Worm (Caenorhabditis elegans) whole organism, late embryonic: ENCODE measurements around the gene F11E6.4.

Experiments used
- C08G9.2 ChIP-seq: sonication (generic microtip); optimal IDR thresholded peaks from 2 replicates; lab custom pipeline; 2016; ENCODE audit warnings: mild to moderate bottlenecking, missing genetic modification characterization, moderate library complexity, missing compliant biosample characterization
- C38D4.7 ChIP-seq: fragments of 200-800 bp; sonication (Bioruptor generic); optimal IDR thresholded peaks from 2 replicates; lab custom pipeline; 2018; ENCODE audit warnings: mild to moderate bottlenecking, missing genetic modification characterization, moderate library complexity, missing compliant biosample characterization
- K02D7.2 ChIP-seq: sonication (generic microtip); optimal IDR thresholded peaks from 2 replicates; lab custom pipeline; 2017; ENCODE audit warnings: mild to moderate bottlenecking, missing genetic modification characterization, missing compliant biosample characterization
- T23F11.4 ChIP-seq: fragments of 200-800 bp; sonication (Bioruptor generic); optimal IDR thresholded peaks from 2 replicates; lab custom pipeline; 2018; ENCODE audit warnings: mild to moderate bottlenecking, missing genetic modification characterization, missing compliant biosample characterization
- Y22D7AL.16 ChIP-seq: sonication (generic microtip); optimal IDR thresholded peaks from 2 replicates; lab custom pipeline; 2016; ENCODE audit warnings: missing genetic modification characterization, missing compliant biosample characterization
- ceh-14 ChIP-seq: sonication (generic microtip); optimal IDR thresholded peaks from 2 replicates; lab custom pipeline; 2016; ENCODE audit warnings: missing genotype, missing genetic modification characterization, missing compliant biosample characterization
- ceh-18 ChIP-seq: sonication (generic microtip); optimal IDR thresholded peaks from 2 replicates; lab custom pipeline; 2016; ENCODE audit warnings: missing genetic modification characterization, missing compliant biosample characterization
- ceh-2 ChIP-seq: sonication (generic microtip); optimal IDR thresholded peaks from 2 replicates; lab custom pipeline; 2016; ENCODE audit warnings: missing genotype, missing genetic modification characterization, missing compliant biosample characterization
- ceh-22 ChIP-seq: sonication (generic microtip); optimal IDR thresholded peaks from 2 replicates; lab custom pipeline; 2017; ENCODE audit warnings: missing biosample characterization, missing genetic modification characterization
- ceh-34 ChIP-seq: sonication (generic microtip); optimal IDR thresholded peaks from 2 replicates; lab custom pipeline; 2016; ENCODE audit warnings: mild to moderate bottlenecking, missing genetic modification characterization, missing compliant biosample characterization
- ceh-45 ChIP-seq: fragments of 200-800 bp; sonication (Bioruptor generic); IDR thresholded peaks from 2 replicates; pipeline ENCODE4 v1.3.6; 2022; ENCODE audit warnings: missing genetic modification reagents, missing genetic modification characterization, missing compliant biosample characterization
- ceh-48 ChIP-seq: sonication (generic microtip); optimal IDR thresholded peaks from 2 replicates; lab custom pipeline; 2016; ENCODE audit warnings: missing genetic modification characterization, inconsistent platforms, missing compliant biosample characterization
- ceh-6 ChIP-seq: fragments of 200-800 bp; sonication (Bioruptor generic); optimal IDR thresholded peaks from 2 replicates; lab custom pipeline; 2018; ENCODE audit warnings: mild to moderate bottlenecking, missing genetic modification characterization, missing compliant biosample characterization
- ceh-9 ChIP-seq: sonication (generic microtip); optimal IDR thresholded peaks from 2 replicates; lab custom pipeline; 2016; ENCODE audit warnings: mild to moderate bottlenecking, missing genetic modification characterization, inconsistent platforms, missing compliant biosample characterization
- dmd-4 ChIP-seq: sonication (generic microtip); optimal IDR thresholded peaks from 2 replicates; lab custom pipeline; 2016; ENCODE audit warnings: borderline replicate concordance, missing genetic modification characterization, missing compliant biosample characterization
- ets-4 ChIP-seq: sonication (generic microtip); optimal IDR thresholded peaks from 2 replicates; lab custom pipeline; 2016; ENCODE audit warnings: missing genetic modification characterization, missing compliant biosample characterization
- eyg-1 ChIP-seq: sonication (generic microtip); optimal IDR thresholded peaks from 2 replicates; lab custom pipeline; 2016; ENCODE audit warnings: missing genotype, missing genetic modification characterization, missing compliant biosample characterization
- fkh-6 ChIP-seq: sonication (generic microtip); optimal IDR thresholded peaks from 2 replicates; lab custom pipeline; 2016; ENCODE audit warnings: missing genetic modification characterization, missing compliant biosample characterization
- hlh-8 ChIP-seq: sonication (generic microtip); optimal IDR thresholded peaks from 2 replicates; lab custom pipeline; 2016; ENCODE audit warnings: missing genotype, missing genetic modification characterization, missing compliant biosample characterization
- lin-11 ChIP-seq: fragments of 200-800 bp; sonication (Bioruptor generic); optimal IDR thresholded peaks from 2 replicates; lab custom pipeline; 2018; ENCODE audit warnings: mild to moderate bottlenecking, missing genetic modification characterization, missing compliant biosample characterization
- madf-2 ChIP-seq: sonication (generic microtip); optimal IDR thresholded peaks from 2 replicates; lab custom pipeline; 2017; ENCODE audit warnings: missing genetic modification characterization, missing compliant biosample characterization
- nfya-1 ChIP-seq: sonication (generic microtip); optimal IDR thresholded peaks from 2 replicates; lab custom pipeline; 2017; ENCODE audit warnings: missing genetic modification characterization, mild to moderate bottlenecking, missing compliant biosample characterization, antibody characterized with exemption, moderate library complexity
- nhr-232 ChIP-seq: sonication (generic microtip); optimal IDR thresholded peaks from 2 replicates; lab custom pipeline; 2016; ENCODE audit warnings: missing genetic modification characterization, missing compliant biosample characterization
- npax-4 ChIP-seq: sonication (generic microtip); optimal IDR thresholded peaks from 2 replicates; lab custom pipeline; 2016; ENCODE audit warnings: missing genetic modification characterization, missing compliant biosample characterization
- odd-2 ChIP-seq: sonication (generic microtip); optimal IDR thresholded peaks from 2 replicates; lab custom pipeline; 2017; ENCODE audit warnings: antibody characterized with exemption, mild to moderate bottlenecking, missing genetic modification characterization, missing compliant biosample characterization
- pag-3 ChIP-seq: sonication (generic microtip); optimal IDR thresholded peaks from 2 replicates; lab custom pipeline; 2016; ENCODE audit warnings: missing compliant biosample characterization, missing genetic modification characterization, borderline replicate concordance
- pax-1 ChIP-seq: fragments of 150-350 bp; optimal IDR thresholded peaks from 2 replicates; lab custom pipeline; 2014; ENCODE audit warnings: missing biosample characterization, missing genetic modification characterization
- pha-2 ChIP-seq: sonication (generic microtip); optimal IDR thresholded peaks from 2 replicates; lab custom pipeline; 2017; ENCODE audit warnings: mild to moderate bottlenecking, missing genetic modification characterization, missing compliant biosample characterization
- pqm-1 ChIP-seq: sonication (generic microtip); optimal IDR thresholded peaks from 2 replicates; lab custom pipeline; 2016; ENCODE audit warnings: missing genetic modification characterization, missing compliant biosample characterization
- sdc-2 ChIP-seq: sonication (generic microtip); optimal IDR thresholded peaks from 2 replicates; lab custom pipeline; 2016; ENCODE audit warnings: missing genotype, missing genetic modification characterization, missing compliant biosample characterization
- syd-9 ChIP-seq: sonication (generic microtip); optimal IDR thresholded peaks from 2 replicates; lab custom pipeline; 2016; ENCODE audit warnings: mild to moderate bottlenecking, missing genetic modification characterization, moderate library complexity, missing compliant biosample characterization
- ttx-3 ChIP-seq: sonication (generic microtip); optimal IDR thresholded peaks from 2 replicates; lab custom pipeline; 2016; ENCODE audit warnings: missing genetic modification reagents, missing genetic modification characterization, missing compliant biosample characterization
- unc-3 ChIP-seq, 2 experiments: fragments of 200-800 bp in 1 of 2; sonication (Bioruptor generic) in 1 of 2; sonication (generic microtip) in 1 of 2; conservative IDR thresholded peaks in 1 of 2; optimal IDR thresholded peaks in 1 of 2; 2 replicates each; pipeline versions ENCODE4 v1.3.6 to Lab custom; 2016 to 2022; ENCODE audit warnings: missing compliant biosample characterization in 2 of 2, missing genetic modification characterization in 2 of 2, missing genetic modification reagents in 1 of 2
- unc-42 ChIP-seq: sonication (generic microtip); optimal IDR thresholded peaks from 2 replicates; lab custom pipeline; 2016; ENCODE audit warnings: missing genotype, missing genetic modification characterization, missing compliant biosample characterization
- unc-55 ChIP-seq: sonication (generic microtip); optimal IDR thresholded peaks from 2 replicates; lab custom pipeline; 2017; ENCODE audit warnings: missing biosample characterization, missing genetic modification reagents, missing genetic modification characterization
- zip-5 ChIP-seq: sonication (generic microtip); optimal IDR thresholded peaks from 2 replicates; lab custom pipeline; 2016; ENCODE audit warnings: missing genetic modification characterization, missing compliant biosample characterization
- ztf-16 ChIP-seq: sonication (generic microtip); optimal IDR thresholded peaks from 2 replicates; lab custom pipeline; 2017; ENCODE audit warnings: missing genetic modification characterization, missing compliant biosample characterization

Gene F11E6.4

ce11 chrIV:17470096-17470602 is at the start of gene F11E6.4:
TSS of gene F11E6.4 (minus strand) at chrIV:17470354.
- TF ChIP-seq ceh-34 (tag; lab: Kevin White, UChicago) (no peak), K02D7.2 (tag; lab: Kevin White, UChicago) (no peak), ceh-6 (GFP tag; lab: Kevin White, UChicago) (no peak), ets-4 (no peak), madf-2 (tag; lab: Kevin White, UChicago) (no peak), lin-11 (tag; lab: Kevin White, UChicago) (no peak), pax-1 (tag; lab: Kevin White, UChicago) (no peak), unc-55 (GFP tag; lab: Kevin White, UChicago) (no peak), hlh-8 (tag; lab: Kevin White, UChicago) (no peak), C38D4.7 (no peak), ttx-3 (tag; lab: Kevin White, UChicago) (no peak), T23F11.4 (GFP tag; lab: Kevin White, UChicago) (no peak), ztf-16 (tag; lab: Kevin White, UChicago) (no peak)

ce11 chrIV:17490679-17491078 is 20.5 kb upstream of the F11E6.4 start, which contains the start of gene nas-6:
TSS of gene nas-6 (minus strand) at chrIV:17490779.
- TF ChIP-seq ceh-48 (tag; lab: Kevin White, UChicago), result no peak
- no peak for TF ChIP-seq Y22D7AL.16
- no peak for TF ChIP-seq ceh-18
- no peak for TF ChIP-seq pha-2 (tag; lab: Kevin White, UChicago)
- TF ChIP-seq nfya-1, result no peak
- no peak for TF ChIP-seq unc-3 (GFP tag; conservative IDR thresholded peaks at IDR 0.05; lab: Robert Waterston, UW)
- no peak for TF ChIP-seq unc-3 (tag; optimal IDR thresholded peaks at IDR 0.05; lab: Kevin White, UChicago)
- TF ChIP-seq ceh-22 (tag; lab: Kevin White, UChicago), result no peak
- TF ChIP-seq fkh-6 (tag; lab: Kevin White, UChicago), result no peak
- TF ChIP-seq nhr-232 (tag; lab: Kevin White, UChicago), result no peak
- TF ChIP-seq npax-4 (tag; lab: Kevin White, UChicago), result no peak
- no peak for TF ChIP-seq pax-1 (tag; lab: Kevin White, UChicago)
- TF ChIP-seq, all 69 proteins: peak for 0

- TF ChIP-seq eyg-1 (tag; lab: Kevin White, UChicago) (no peak), odd-2 (tag; lab: Kevin White, UChicago) (no peak), pag-3 (no peak), ceh-14 (tag; lab: Kevin White, UChicago) (no peak), Y22D7AL.16 (no peak), ceh-9 (tag; lab: Kevin White, UChicago) (no peak), unc-42 (tag; lab: Kevin White, UChicago) (no peak), dmd-4 (no peak), ceh-45 (GFP tag; lab: Robert Waterston, UW) (no peak), ztf-16 (tag; lab: Kevin White, UChicago) (no peak), K02D7.2 (tag; lab: Kevin White, UChicago) (no peak)
- TF ChIP-seq, all 69 proteins: peak for 0
Measured at ce11 chrIV:17483230-17483629, 13.1 kb upstream of the F11E6.4 start, which contains the start of gene rabr-2. TSS of gene rabr-2 (minus strand) at chrIV:17483330.

ce11 chrIV:17475743-17476142 is 5.6 kb upstream of the F11E6.4 start, which contains the start of gene grl-24:
TSS of gene grl-24 (minus strand) at chrIV:17475843.
- TF ChIP-seq ets-4, result no peak
- TF ChIP-seq pha-2 (tag; lab: Kevin White, UChicago), result no peak
- TF ChIP-seq sdc-2 (tag; lab: Kevin White, UChicago), result no peak
- no peak for TF ChIP-seq ceh-6 (GFP tag; lab: Kevin White, UChicago)
- TF ChIP-seq syd-9, result no peak
- no peak for TF ChIP-seq unc-3 (GFP tag; conservative IDR thresholded peaks at IDR 0.05; lab: Robert Waterston, UW)
- no peak for TF ChIP-seq unc-3 (tag; optimal IDR thresholded peaks at IDR 0.05; lab: Kevin White, UChicago)
- TF ChIP-seq zip-5, result no peak
- TF ChIP-seq madf-2 (tag; lab: Kevin White, UChicago), result no peak
- TF ChIP-seq ttx-3 (tag; lab: Kevin White, UChicago), result no peak
- TF ChIP-seq pqm-1 (tag; lab: Kevin White, UChicago), result no peak
- TF ChIP-seq C08G9.2 (tag; lab: Kevin White, UChicago), result no peak
- TF ChIP-seq C38D4.7, result no peak
- no peak for TF ChIP-seq ceh-2 (tag; lab: Kevin White, UChicago)
- no peak for TF ChIP-seq T23F11.4 (GFP tag; lab: Kevin White, UChicago)
